Worm (Caenorhabditis elegans) whole organism, young adult: ENCODE data around the gene C50F4.8.

Experiments
- B0261.1 ChIP-seq: sonication (generic microtip); optimal IDR thresholded peaks from 2 replicates; lab custom pipeline; 2016; ENCODE audit warnings: mild to moderate bottlenecking, missing genetic modification characterization, moderate library complexity, missing compliant biosample characterization
- C06A6.2 ChIP-seq: fragments of 200-800 bp; sonication (Bioruptor generic); conservative IDR thresholded peaks from 2 replicates; pipeline ENCODE4 v1.3.6; 2022; ENCODE audit warnings: missing genetic modification characterization, missing compliant biosample characterization
- C17E4.6 ChIP-seq: fragments of 200-800 bp; sonication (Bioruptor generic); IDR thresholded peaks from 2 replicates; pipeline ENCODE4 v1.3.6; 2022; ENCODE audit warnings: missing genetic modification reagents, missing genetic modification characterization, missing compliant biosample characterization
- D2030.7 ChIP-seq: fragments of 200-800 bp; sonication (Bioruptor generic); IDR thresholded peaks from 2 replicates; pipeline ENCODE4 v1.3.6; 2022; ENCODE audit warnings: missing genetic modification reagents, missing genetic modification characterization, missing compliant biosample characterization
- F10E7.11 ChIP-seq: sonication (generic microtip); optimal IDR thresholded peaks from 2 replicates; lab custom pipeline; 2017; ENCODE audit warnings: mild to moderate bottlenecking, missing genetic modification characterization, moderate library complexity, missing compliant biosample characterization
- F22D6.2 ChIP-seq: sonication (generic microtip); optimal IDR thresholded peaks from 2 replicates; lab custom pipeline; 2016; ENCODE audit warnings: mild to moderate bottlenecking, missing genetic modification characterization, missing compliant biosample characterization
- F23B12.7 ChIP-seq: sonication (generic microtip); optimal IDR thresholded peaks from 2 replicates; lab custom pipeline; 2017; ENCODE audit warnings: missing genetic modification characterization, mild to moderate bottlenecking, missing compliant biosample characterization, antibody characterized with exemption, moderate library complexity; ENCODE audit not compliant: insufficient read depth
- F33H1.4 ChIP-seq: fragments of 200-800 bp; sonication (Bioruptor generic); IDR thresholded peaks from 2 replicates; pipeline ENCODE4 v1.3.6; 2022; ENCODE audit warnings: missing genetic modification reagents, missing genetic modification characterization, missing compliant biosample characterization
- F55B11.4 ChIP-seq: sonication (generic microtip); optimal IDR thresholded peaks from 2 replicates; lab custom pipeline; 2016; ENCODE audit warnings: missing compliant biosample characterization, missing genetic modification characterization, borderline replicate concordance; ENCODE audit not compliant: insufficient read depth
- K11D2.4 ChIP-seq: fragments of 200-800 bp; sonication (Bioruptor generic); IDR thresholded peaks from 2 replicates; pipeline ENCODE4 v1.3.6; 2022; ENCODE audit warnings: missing genetic modification reagents, missing genetic modification characterization, missing compliant biosample characterization
- K12H6.12 ChIP-seq: fragments of 200-800 bp; sonication (Bioruptor generic); optimal IDR thresholded peaks from 2 replicates; lab custom pipeline; 2018; ENCODE audit warnings: mild to moderate bottlenecking, missing genetic modification characterization, missing compliant biosample characterization
- T07F8.4 ChIP-seq: sonication (generic microtip); optimal IDR thresholded peaks from 2 replicates; lab custom pipeline; 2016; ENCODE audit warnings: mild to moderate bottlenecking, missing genetic modification characterization, moderate library complexity, missing compliant biosample characterization
- T26A5.8 ChIP-seq: sonication (generic microtip); optimal IDR thresholded peaks from 2 replicates; lab custom pipeline; 2016; ENCODE audit warnings: missing genetic modification characterization, missing compliant biosample characterization
- Y53F4B.3 ChIP-seq: fragments of 200-800 bp; sonication (Bioruptor generic); IDR thresholded peaks from 2 replicates; pipeline ENCODE4 v1.3.6; 2022; ENCODE audit warnings: missing genetic modification reagents, missing genetic modification characterization, missing compliant biosample characterization
- ama-1 ChIP-seq, 3 experiments: fragments of 150-350 bp in 1 of 3; sonication (generic microtip) in 2 of 3; optimal IDR thresholded peaks; 2 replicates each; lab custom pipeline; 2014 to 2018; ENCODE audit warnings: missing biosample characterization in 2 of 3, missing genetic modification characterization in 2 of 3, missing genetic modification reagents in 2 of 3
- aptf-2 ChIP-seq: fragments of 200-800 bp; sonication (Bioruptor generic); conservative IDR thresholded peaks from 2 replicates; pipeline ENCODE4 v1.3.6; 2022; ENCODE audit warnings: missing genetic modification reagents, missing genetic modification characterization, missing compliant biosample characterization
- aptf-3 ChIP-seq: fragments of 200-800 bp; sonication (Bioruptor generic); IDR thresholded peaks from 2 replicates; pipeline ENCODE4 v1.3.6; 2022; ENCODE audit warnings: missing genetic modification characterization, missing compliant biosample characterization
- attf-5 ChIP-seq: fragments of 200-800 bp; sonication (Bioruptor generic); optimal IDR thresholded peaks from 2 replicates; lab custom pipeline; 2018; ENCODE audit warnings: mild to moderate bottlenecking, missing genetic modification characterization, missing compliant biosample characterization
- ccch-3 ChIP-seq: fragments of 200-800 bp; sonication (Bioruptor generic); optimal IDR thresholded peaks from 2 replicates; lab custom pipeline; 2018; ENCODE audit warnings: mild to moderate bottlenecking, missing genetic modification characterization, missing compliant biosample characterization
- cebp-1 ChIP-seq, 2 experiments: fragments of 200-800 bp in 1 of 2; sonication (Bioruptor generic) in 1 of 2; sonication (generic microtip) in 1 of 2; IDR thresholded peaks in 1 of 2; optimal IDR thresholded peaks in 1 of 2; 2 replicates each; pipeline versions ENCODE4 v1.3.6 to Lab custom; 2017 to 2022; ENCODE audit warnings: missing compliant biosample characterization in 2 of 2, missing genetic modification characterization in 2 of 2, mild to moderate bottlenecking in 1 of 2, missing genetic modification reagents in 1 of 2, moderate library complexity in 1 of 2
- cebp-2 ChIP-seq: fragments of 200-800 bp; sonication (Bioruptor generic); IDR thresholded peaks from 2 replicates; pipeline ENCODE4 v1.3.6; 2022; ENCODE audit warnings: missing genetic modification characterization, missing compliant biosample characterization
- ceh-100 ChIP-seq: fragments of 200-800 bp; sonication (Bioruptor generic); IDR thresholded peaks from 2 replicates; pipeline ENCODE4 v1.3.6; 2022; ENCODE audit warnings: missing genetic modification reagents, missing genetic modification characterization, missing compliant biosample characterization
- ceh-79 ChIP-seq: sonication (generic microtip); optimal IDR thresholded peaks from 2 replicates; lab custom pipeline; 2017; ENCODE audit warnings: mild to moderate bottlenecking, missing genetic modification characterization, missing compliant biosample characterization
- chd-7 ChIP-seq: sonication (generic microtip); optimal IDR thresholded peaks from 2 replicates; lab custom pipeline; 2016; ENCODE audit warnings: mild to moderate bottlenecking, missing genetic modification characterization, moderate library complexity, missing compliant biosample characterization
- egl-18 ChIP-seq: fragments of 200-800 bp; sonication (Bioruptor generic); IDR thresholded peaks from 2 replicates; pipeline ENCODE4 v1.3.6; 2022; ENCODE audit warnings: missing genetic modification reagents, missing genetic modification characterization, missing compliant biosample characterization
- ets-4 ChIP-seq: fragments of 200-800 bp; sonication (Bioruptor generic); optimal IDR thresholded peaks from 2 replicates; lab custom pipeline; 2018; ENCODE audit warnings: mild to moderate bottlenecking, missing genetic modification characterization, missing compliant biosample characterization
- fkh-3 ChIP-seq: sonication (generic microtip); optimal IDR thresholded peaks from 2 replicates; lab custom pipeline; 2016; ENCODE audit warnings: mild to moderate bottlenecking, missing genetic modification characterization, missing compliant biosample characterization
- hlh-12 ChIP-seq: sonication (generic microtip); optimal IDR thresholded peaks from 2 replicates; lab custom pipeline; 2016; ENCODE audit warnings: missing genetic modification characterization, missing compliant biosample characterization
- hlh-26 ChIP-seq: fragments of 200-800 bp; sonication (Bioruptor generic); conservative IDR thresholded peaks from 2 replicates; pipeline ENCODE4 v1.3.6; 2022; ENCODE audit warnings: missing genetic modification reagents, missing genetic modification characterization, missing compliant biosample characterization
- hmg-20 ChIP-seq: fragments of 200-800 bp; sonication (Bioruptor generic); IDR thresholded peaks from 2 replicates; pipeline ENCODE4 v1.3.6; 2022; ENCODE audit warnings: missing genetic modification reagents, missing genetic modification characterization, missing compliant biosample characterization
- hrde-1 ChIP-seq: sonication (generic microtip); optimal IDR thresholded peaks from 2 replicates; lab custom pipeline; 2016; ENCODE audit warnings: missing genetic modification characterization, mild to moderate bottlenecking, missing compliant biosample characterization, moderate library complexity, missing genotype, missing genetic modification reagents, borderline replicate concordance
- lag-1 ChIP-seq: fragments of 200-800 bp; sonication (Bioruptor generic); IDR thresholded peaks from 2 replicates; pipeline ENCODE4 v1.3.6; 2022; ENCODE audit warnings: missing genetic modification reagents, missing genetic modification characterization, missing compliant biosample characterization
- let-607 ChIP-seq, 2 experiments: fragments of 200-800 bp in 1 of 2; sonication (Bioruptor generic) in 1 of 2; sonication (generic microtip) in 1 of 2; optimal IDR thresholded peaks; 2 replicates each; lab custom pipeline; 2016 to 2018; ENCODE audit warnings: mild to moderate bottlenecking in 2 of 2, missing compliant biosample characterization in 2 of 2, missing genetic modification characterization in 2 of 2, moderate library complexity in 2 of 2, missing genotype in 1 of 2
- lin-35 ChIP-seq, 3 experiments: fragments of 150-350 bp in 2 of 3; sonication (generic microtip) in 1 of 3; optimal IDR thresholded peaks; 2 replicates each; lab custom pipeline; 2014 to 2018; ENCODE audit warnings: missing biosample characterization in 3 of 3, missing genetic modification characterization in 3 of 3, missing genetic modification reagents in 3 of 3
- mxl-1 ChIP-seq: sonication (generic microtip); optimal IDR thresholded peaks from 2 replicates; lab custom pipeline; 2016; ENCODE audit warnings: missing genetic modification characterization, missing compliant biosample characterization
- nfya-2 ChIP-seq: fragments of 200-800 bp; sonication (Bioruptor generic); IDR thresholded peaks from 2 replicates; pipeline ENCODE4 v1.3.6; 2022; ENCODE audit warnings: missing genetic modification reagents, missing genetic modification characterization, missing compliant biosample characterization
- pbrm-1 ChIP-seq: fragments of 200-800 bp; sonication (Bioruptor generic); IDR thresholded peaks from 2 replicates; pipeline ENCODE4 v1.3.6; 2022; ENCODE audit warnings: missing genetic modification reagents, missing genetic modification characterization, missing compliant biosample characterization
- pha-4 ChIP-seq: fragments of 150-350 bp; sonication (generic microtip); optimal IDR thresholded peaks from 2 replicates; lab custom pipeline; 2014; ENCODE audit warnings: missing biosample characterization, missing genetic modification reagents, missing genetic modification characterization
- repo-1 ChIP-seq: sonication (generic microtip); optimal IDR thresholded peaks from 2 replicates; lab custom pipeline; 2017; ENCODE audit warnings: mild to moderate bottlenecking, missing genetic modification characterization, missing compliant biosample characterization
- sdz-38 ChIP-seq: sonication (generic microtip); optimal IDR thresholded peaks from 2 replicates; lab custom pipeline; 2016; ENCODE audit warnings: missing genotype, missing genetic modification characterization, missing compliant biosample characterization
- snpc-3.4 ChIP-seq: sonication (generic microtip); optimal IDR thresholded peaks from 2 replicates; lab custom pipeline; 2017; ENCODE audit warnings: missing genetic modification characterization, mild to moderate bottlenecking, missing compliant biosample characterization, antibody characterized with exemption, moderate library complexity, missing genotype, missing genetic modification reagents
- tlf-1 ChIP-seq: fragments of 200-800 bp; sonication (Bioruptor generic); optimal IDR thresholded peaks from 2 replicates; lab custom pipeline; 2018; ENCODE audit warnings: mild to moderate bottlenecking, missing genetic modification characterization, missing compliant biosample characterization
- unc-130 ChIP-seq: sonication (generic microtip); optimal IDR thresholded peaks from 2 replicates; lab custom pipeline; 2016; ENCODE audit warnings: missing genetic modification reagents, missing genetic modification characterization, missing compliant biosample characterization
- xnd-1 ChIP-seq: sonication (generic microtip); optimal IDR thresholded peaks from 2 replicates; lab custom pipeline; 2016; ENCODE audit warnings: missing genotype, missing genetic modification reagents, missing genetic modification characterization, missing compliant biosample characterization
- zim-3 ChIP-seq: sonication (generic microtip); optimal IDR thresholded peaks from 2 replicates; lab custom pipeline; 2017; ENCODE audit warnings: mild to moderate bottlenecking, missing genetic modification characterization, moderate library complexity, missing compliant biosample characterization
- ztf-18 ChIP-seq: sonication (generic microtip); optimal IDR thresholded peaks from 2 replicates; lab custom pipeline; 2016; ENCODE audit warnings: missing genotype, mild to moderate bottlenecking, missing genetic modification characterization, missing compliant biosample characterization
- ztf-25 ChIP-seq: fragments of 200-800 bp; sonication (Bioruptor generic); IDR thresholded peaks from 2 replicates; pipeline ENCODE4 v1.3.6; 2022; ENCODE audit warnings: missing genetic modification reagents, missing genetic modification characterization, missing compliant biosample characterization
- ztf-6 ChIP-seq: fragments of 200-800 bp; sonication (Bioruptor generic); IDR thresholded peaks from 2 replicates; pipeline ENCODE4 v1.3.6; 2022; ENCODE audit warnings: missing genetic modification reagents, missing genetic modification characterization, missing compliant biosample characterization

Gene C50F4.8

ce11 chrV:9549459-9549858 lies 30.8 kb upstream of the C50F4.8 start, which contains the start of gene nstp-10:
nstp-10 (minus strand) TSS chrV:9549836.
- TF ChIP-seq F10E7.11 (tag; lab: Kevin White, UChicago) (no peak), hmg-20 (GFP tag; lab: Robert Waterston, UW) (no peak), F55B11.4 (tag; lab: Kevin White, UChicago) (no peak), cebp-2 (no peak), unc-130 (GFP tag; lab: Kevin White, UChicago) (peak; percentile 89), K11D2.4 (GFP tag; lab: Robert Waterston, UW) (no peak), ama-1 (optimal IDR thresholded peaks at IDR 0.05; lab: Kevin White, UChicago) (no peak), ama-1 (GFP tag; optimal IDR thresholded peaks at IDR 0.05; lab: Kevin White, UChicago) (no peak), aptf-2 (GFP tag; lab: Robert Waterston, UW) (0 out of 2 replicates have a peak, but pooled peaks have one; percentile 39), hlh-12 (tag; lab: Kevin White, UChicago) (no peak), C06A6.2 (GFP tag; lab: Robert Waterston, UW) (no peak), zim-3 (no peak), Y53F4B.3 (GFP tag; lab: Robert Waterston, UW) (peak; percentile 83), lag-1 (no peak), egl-18 (GFP tag; lab: Robert Waterston, UW) (no peak), nfya-2 (no peak), aptf-3 (GFP tag; lab: Robert Waterston, UW) (no peak), cebp-1 (GFP tag; IDR thresholded peaks at IDR 0.05; lab: Robert Waterston, UW) (0 out of 2 replicates have a peak, but pooled peaks have one; percentile 17), cebp-1 (tag; optimal IDR thresholded peaks at IDR 0.05; lab: Kevin White, UChicago) (peak; percentile 48), ceh-100 (peak; percentile 76), ztf-18 (tag; lab: Kevin White, UChicago) (peak; percentile 85), lin-35 (GFP tag; optimal IDR thresholded peaks at IDR 0.05; lab: Kevin White, UChicago) (peak in 1 of 3 experiments; percentile 8), xnd-1 (tag; lab: Kevin White, UChicago) (peak; percentile 91), hrde-1 (tag; lab: Kevin White, UChicago) (peak; percentile 26), ccch-3 (GFP tag; lab: Kevin White, UChicago) (no peak), pbrm-1 (GFP tag; lab: Robert Waterston, UW) (peak; percentile 94), pha-4 (no peak), T07F8.4 (tag; lab: Kevin White, UChicago) (no peak), let-607 (tag; optimal IDR thresholded peaks at IDR 0.05; lab: Kevin White, UChicago) (no peak), F33H1.4 (GFP tag; lab: Robert Waterston, UW) (peak; percentile 74), K12H6.12 (no peak), tlf-1 (GFP tag; lab: Kevin White, UChicago) (peak; percentile 89), ztf-25 (GFP tag; lab: Robert Waterston, UW) (0 out of 2 replicates have a peak, but pooled peaks have one; percentile 75), B0261.1 (tag; lab: Kevin White, UChicago) (no peak), F22D6.2 (tag; lab: Kevin White, UChicago) (no peak), mxl-1 (tag; lab: Kevin White, UChicago) (no peak), T26A5.8 (tag; lab: Kevin White, UChicago) (no peak), hlh-26 (no peak), chd-7 (tag; lab: Kevin White, UChicago) (no peak), attf-5 (GFP tag; lab: Kevin White, UChicago) (peak; percentile 70), snpc-3.4 (tag; lab: Kevin White, UChicago) (peak; percentile 88), F23B12.7 (tag; lab: Kevin White, UChicago) (peak; percentile 85), D2030.7 (GFP tag; lab: Robert Waterston, UW) (peak; percentile 97), fkh-3 (no peak), sdz-38 (tag; lab: Kevin White, UChicago) (no peak), ceh-79 (tag; lab: Kevin White, UChicago) (no peak), ets-4 (GFP tag; lab: Kevin White, UChicago) (no peak), ztf-6 (no peak), repo-1 (no peak), C17E4.6 (GFP tag; lab: Robert Waterston, UW) (peak; percentile 83)
